Fruit fly (Drosophila melanogaster) S2 (cell line): ENCODE measurements around the gene IFT52.
A peak's percentile ranks its signal among the peaks of the same experiment; 100 is the strongest.

Source experiments
- CG8478 ChIP-seq: fragments of >200 bp; optimal IDR thresholded peaks from 2 replicates; lab custom pipeline; 2018
- CTCF ChIP-seq, 2 experiments: fragments of >200 bp; optimal IDR thresholded peaks; 2 replicates each; lab custom pipeline; 2018

DNA sequence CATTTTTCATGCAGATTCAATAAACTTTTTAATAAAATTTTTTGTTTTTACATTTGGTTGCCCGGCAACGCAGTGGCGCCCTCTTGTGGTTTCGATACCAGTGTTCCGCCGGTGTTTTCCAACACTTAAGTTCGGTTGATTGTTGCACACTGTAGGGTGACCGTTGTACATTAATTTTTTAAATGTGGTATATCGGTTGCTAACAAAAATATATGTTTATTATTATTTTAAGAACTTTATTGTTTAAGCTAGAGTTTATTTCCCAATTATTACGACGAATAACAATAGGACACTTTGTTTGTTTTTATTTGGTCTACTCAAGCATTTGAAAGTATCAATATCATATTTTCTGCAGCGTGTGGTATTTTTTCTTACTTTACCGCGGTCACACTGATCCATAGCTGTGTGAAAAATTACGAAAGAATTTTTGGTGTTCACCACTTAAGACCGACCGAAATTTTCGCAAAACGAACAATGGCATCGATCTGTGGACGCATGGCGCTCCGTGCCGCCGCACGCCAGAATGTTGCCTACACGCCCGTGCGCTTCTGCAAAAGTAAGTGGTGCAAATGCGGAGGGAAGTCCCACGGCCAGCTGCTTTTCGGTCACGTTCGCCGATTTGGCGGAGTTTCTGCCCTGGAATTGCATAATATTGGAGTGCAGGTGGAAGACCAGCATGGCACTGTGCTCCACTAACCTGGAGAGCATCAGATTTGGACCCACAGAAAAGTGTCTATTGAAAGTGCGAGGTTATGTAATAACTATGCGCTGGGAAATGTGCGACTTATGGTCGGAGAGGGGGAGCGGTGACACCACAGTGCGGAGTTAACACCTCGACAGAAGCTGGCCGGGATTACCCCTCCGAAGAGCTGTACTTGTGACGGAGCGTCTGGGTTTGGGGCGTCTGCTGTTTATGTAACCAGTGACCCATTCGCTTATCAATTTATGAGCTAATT lies at the start of gene IFT52, which contains the start of gene COX5B:
- TF ChIP-seq CG8478 (lab: Kevin White, UChicago) (no peak), CTCF (optimal IDR thresholded peaks at IDR 0.05; lab: Kevin White, UChicago) (peak; percentile 71 to 91)
